Fruit fly (Drosophila melanogaster) whole organism, embryonic: Measurements from ENCODE around the gene dgt1.

Experiments
- Adf1 ChIP-seq: fragments of 200-800 bp; sonication (Bioruptor generic); IDR thresholded peaks from 2 replicates; pipeline ENCODE4 v1.3.6; 2022; ENCODE audit warnings: missing biosample characterization, missing genetic modification characterization
- Atf-2 ChIP-seq: fragments of 200-800 bp; sonication (Bioruptor generic); optimal IDR thresholded peaks from 2 replicates; lab custom pipeline; 2016; ENCODE audit warnings: missing biosample characterization, missing genetic modification characterization
- Atf3 ChIP-seq: fragments of 200-800 bp; sonication (Bioruptor generic); optimal IDR thresholded peaks from 3 replicates; lab custom pipeline; 2016; ENCODE audit warnings: missing biosample characterization, missing genetic modification characterization
- Blimp-1 ChIP-seq: fragments of 200-800 bp; sonication (Bioruptor generic); optimal IDR thresholded peaks from 3 replicates; lab custom pipeline; 2018; ENCODE audit warnings: missing biosample characterization, missing genetic modification characterization, mild to moderate bottlenecking, moderate library complexity, missing genetic modification reagents
- CG10366 ChIP-seq: fragments of 200-800 bp; sonication (Bioruptor generic); IDR thresholded peaks from 2 replicates; pipeline ENCODE4 v1.3.6; 2022; ENCODE audit warnings: missing biosample characterization, missing genetic modification characterization
- CG10959 ChIP-seq: fragments of 200-800 bp; sonication (Bioruptor generic); IDR thresholded peaks from 2 replicates; pipeline ENCODE4 v1.3.6; 2022; ENCODE audit warnings: missing biosample characterization, missing genetic modification characterization
- CG11093 ChIP-seq: fragments of 200-800 bp; sonication (Bioruptor generic); IDR thresholded peaks from 3 replicates; pipeline ENCODE4 v1.3.6; 2022; ENCODE audit warnings: missing biosample characterization, missing genetic modification characterization
- CG11247 ChIP-seq: fragments of 200-800 bp; sonication (Bioruptor generic); IDR thresholded peaks from 2 replicates; pipeline ENCODE4 v1.3.6; 2022; ENCODE audit warnings: missing biosample characterization, missing genetic modification characterization
- CG11723 ChIP-seq: fragments of 200-800 bp; sonication (Bioruptor generic); optimal IDR thresholded peaks from 2 replicates; lab custom pipeline; 2017; ENCODE audit warnings: missing biosample characterization, mild to moderate bottlenecking, missing genetic modification characterization
- CG12219 ChIP-seq: fragments of 200-800 bp; sonication (Bioruptor generic); optimal IDR thresholded peaks from 3 replicates; lab custom pipeline; 2018; ENCODE audit warnings: missing biosample characterization, mild to moderate bottlenecking, missing genetic modification characterization
- CG1233 ChIP-seq: fragments of 200-800 bp; sonication (Bioruptor generic); optimal IDR thresholded peaks from 4 replicates; lab custom pipeline; 2018; ENCODE audit warnings: missing biosample characterization, mild to moderate bottlenecking, missing genetic modification characterization
- CG13296 ChIP-seq: fragments of 200-800 bp; sonication (Bioruptor generic); optimal IDR thresholded peaks from 3 replicates; lab custom pipeline; 2018; ENCODE audit warnings: missing biosample characterization, mild to moderate bottlenecking, missing genetic modification characterization
- CG14014 ChIP-seq: fragments of 200-800 bp; sonication (Bioruptor generic); IDR thresholded peaks from 2 replicates; pipeline ENCODE4 v1.3.6; 2022; ENCODE audit warnings: missing biosample characterization, missing genetic modification characterization
- CG14050 ChIP-seq: fragments of 200-800 bp; sonication (Bioruptor generic); IDR thresholded peaks from 3 replicates; pipeline ENCODE4 v1.3.6; 2022; ENCODE audit warnings: missing biosample characterization, missing genetic modification characterization
- CG14965 ChIP-seq: fragments of 200-800 bp; sonication (Bioruptor generic); optimal IDR thresholded peaks from 2 replicates; lab custom pipeline; 2016; ENCODE audit warnings: missing biosample characterization, missing genetic modification characterization, borderline replicate concordance
- CG17361 ChIP-seq: fragments of 200-800 bp; sonication (Bioruptor generic); IDR thresholded peaks from 3 replicates; pipeline ENCODE4 v1.3.6; 2022; ENCODE audit warnings: missing biosample characterization, missing genetic modification characterization
- CG17802 ChIP-seq: fragments of 200-800 bp; sonication (Bioruptor generic); optimal IDR thresholded peaks from 2 replicates; lab custom pipeline; 2018; ENCODE audit warnings: missing biosample characterization, mild to moderate bottlenecking, missing genetic modification characterization, moderate library complexity
- CG18011 ChIP-seq: fragments of 200-800 bp; sonication (Bioruptor generic); optimal IDR thresholded peaks from 2 replicates; lab custom pipeline; 2017; ENCODE audit warnings: missing biosample characterization, missing genetic modification characterization, mild to moderate bottlenecking, moderate library complexity, missing genotype
- CG18764 ChIP-seq: fragments of 200-800 bp; sonication (Bioruptor generic); optimal IDR thresholded peaks from 3 replicates; lab custom pipeline; 2016; ENCODE audit warnings: missing biosample characterization, missing genetic modification characterization
- CG2116 ChIP-seq: fragments of 200-800 bp; sonication (Bioruptor generic); optimal IDR thresholded peaks from 3 replicates; lab custom pipeline; 2018; ENCODE audit warnings: missing biosample characterization, mild to moderate bottlenecking, missing genetic modification characterization
- CG2678 ChIP-seq: fragments of 200-800 bp; sonication (Bioruptor generic); optimal IDR thresholded peaks from 3 replicates; lab custom pipeline; 2019; ENCODE audit warnings: missing biosample characterization, mild to moderate bottlenecking, missing genetic modification characterization, moderate library complexity
- CG30431 ChIP-seq: fragments of 200-800 bp; sonication (Bioruptor generic); optimal IDR thresholded peaks from 2 replicates; lab custom pipeline; 2017; ENCODE audit warnings: missing biosample characterization, missing genetic modification characterization
- CG7271 ChIP-seq: fragments of 200-800 bp; sonication (Bioruptor generic); optimal IDR thresholded peaks from 2 replicates; lab custom pipeline; 2018; ENCODE audit warnings: missing biosample characterization, mild to moderate bottlenecking, missing genetic modification characterization, moderate library complexity
- CG8359 ChIP-seq: fragments of 200-800 bp; sonication (Bioruptor generic); optimal IDR thresholded peaks from 2 replicates; lab custom pipeline; 2017; ENCODE audit warnings: missing biosample characterization, mild to moderate bottlenecking, missing genetic modification characterization, borderline replicate concordance
- CG8388 ChIP-seq: fragments of 200-800 bp; sonication (Bioruptor generic); optimal IDR thresholded peaks from 2 replicates; lab custom pipeline; 2019; ENCODE audit warnings: missing biosample characterization, mild to moderate bottlenecking, missing genetic modification characterization, moderate library complexity
- CG9215 ChIP-seq: fragments of 200-800 bp; sonication (Bioruptor generic); IDR thresholded peaks from 2 replicates; pipeline ENCODE4 v1.3.6; 2022; ENCODE audit warnings: missing biosample characterization, missing genetic modification characterization
- CG9437 ChIP-seq: fragments of 200-800 bp; sonication (Bioruptor generic); optimal IDR thresholded peaks from 2 replicates; lab custom pipeline; 2018; ENCODE audit warnings: missing biosample characterization, mild to moderate bottlenecking, missing genetic modification characterization
- CG9932 ChIP-seq: fragments of 200-800 bp; sonication (Bioruptor generic); IDR thresholded peaks from 2 replicates; pipeline ENCODE4 v1.3.6; 2022; ENCODE audit warnings: missing biosample characterization, missing genetic modification characterization
- Eip74EF ChIP-seq, 2 experiments: fragments of 200-800 bp in 1 of 2; fragments of >200 bp in 1 of 2; sonication (Bioruptor generic) in 1 of 2; optimal IDR thresholded peaks; 2 replicates each; lab custom pipeline; 2017 to 2019; ENCODE audit warnings: missing biosample characterization in 2 of 2, missing genetic modification characterization in 2 of 2, mild to moderate bottlenecking in 1 of 2, moderate library complexity in 1 of 2
- HLH54F ChIP-seq: fragments of 200-800 bp; sonication (Bioruptor generic); optimal IDR thresholded peaks from 3 replicates; lab custom pipeline; 2016; ENCODE audit warnings: missing biosample characterization, missing genetic modification characterization
- Hr78 ChIP-seq, 2 experiments: fragments of 200-800 bp in 1 of 2; fragments of >200 bp in 1 of 2; sonication (Bioruptor generic) in 1 of 2; optimal IDR thresholded peaks; 2 replicates each; lab custom pipeline; 2017 to 2019; ENCODE audit warnings: missing biosample characterization in 2 of 2, missing genetic modification characterization in 2 of 2, mild to moderate bottlenecking in 1 of 2, moderate library complexity in 1 of 2
- Lim3 ChIP-seq: fragments of 200-800 bp; sonication (Bioruptor generic); IDR thresholded peaks from 2 replicates; pipeline ENCODE4 v1.3.6; 2022; ENCODE audit warnings: missing biosample characterization, missing genetic modification characterization
- Myb ChIP-seq: fragments of 200-800 bp; sonication (Bioruptor generic); optimal IDR thresholded peaks from 2 replicates; lab custom pipeline; 2016; ENCODE audit warnings: missing biosample characterization, missing genetic modification characterization
- Nf-YB ChIP-seq: fragments of 200-800 bp; sonication (Bioruptor generic); optimal IDR thresholded peaks from 3 replicates; lab custom pipeline; 2019; ENCODE audit warnings: missing biosample characterization, mild to moderate bottlenecking, missing genetic modification characterization, moderate library complexity
- Usf ChIP-seq: fragments of 200-800 bp; sonication (Bioruptor generic); optimal IDR thresholded peaks from 2 replicates; lab custom pipeline; 2017; ENCODE audit warnings: missing genotype, missing biosample characterization, missing genetic modification characterization
- ac ChIP-seq: fragments of 200-800 bp; sonication (Bioruptor generic); optimal IDR thresholded peaks from 3 replicates; lab custom pipeline; 2017; ENCODE audit warnings: missing biosample characterization, mild to moderate bottlenecking, missing genetic modification characterization
- cas ChIP-seq: fragments of 200-800 bp; sonication (Bioruptor generic); IDR thresholded peaks from 2 replicates; pipeline ENCODE4 v1.3.6; 2022; ENCODE audit warnings: missing biosample characterization, missing genetic modification characterization
- crol ChIP-seq: fragments of 200-800 bp; sonication (Bioruptor generic); IDR thresholded peaks from 2 replicates; pipeline ENCODE4 v1.3.6; 2022; ENCODE audit warnings: missing biosample characterization, missing genetic modification characterization
- her ChIP-seq: fragments of 200-800 bp; sonication (Bioruptor generic); optimal IDR thresholded peaks from 2 replicates; lab custom pipeline; 2016; ENCODE audit warnings: missing biosample characterization, missing genetic modification characterization
- jigr1 ChIP-seq: fragments of 200-800 bp; sonication (Bioruptor generic); IDR thresholded peaks from 3 replicates; pipeline ENCODE4 v1.3.6; 2022; ENCODE audit warnings: missing biosample characterization, missing genetic modification characterization
- jing ChIP-seq: fragments of 200-800 bp; sonication (Bioruptor generic); optimal IDR thresholded peaks from 2 replicates; lab custom pipeline; 2018; ENCODE audit warnings: missing biosample characterization, mild to moderate bottlenecking, missing genetic modification characterization
- lola ChIP-seq, 3 experiments: fragments of >200 bp in 2 of 3; fragments of 200-800 bp in 1 of 3; sonication (Bioruptor generic) in 1 of 3; optimal IDR thresholded peaks; 2 replicates each; lab custom pipeline; 2017 to 2019; ENCODE audit warnings: missing biosample characterization in 3 of 3, missing genetic modification characterization in 3 of 3, mild to moderate bottlenecking in 1 of 3, moderate library complexity in 1 of 3
- pum ChIP-seq: fragments of 200-800 bp; sonication (Bioruptor generic); optimal IDR thresholded peaks from 2 replicates; lab custom pipeline; 2016; ENCODE audit warnings: missing biosample characterization, missing genetic modification characterization
- pzg ChIP-seq: fragments of 200-800 bp; sonication (Bioruptor generic); optimal IDR thresholded peaks from 3 replicates; lab custom pipeline; 2018; ENCODE audit warnings: missing biosample characterization, mild to moderate bottlenecking, missing genetic modification characterization, moderate library complexity
- rib ChIP-seq: fragments of 200-800 bp; sonication (Bioruptor generic); IDR thresholded peaks from 2 replicates; pipeline ENCODE4 v1.3.6; 2022; ENCODE audit warnings: missing biosample characterization, missing genetic modification characterization
- slp2 ChIP-seq: fragments of 200-800 bp; sonication (Bioruptor generic); optimal IDR thresholded peaks from 2 replicates; lab custom pipeline; 2016; ENCODE audit warnings: missing biosample characterization, missing genetic modification characterization
- so ChIP-seq: fragments of 200-800 bp; sonication (Bioruptor generic); IDR thresholded peaks from 3 replicates; pipeline ENCODE4 v1.3.6; 2022; ENCODE audit warnings: missing biosample characterization, missing genetic modification characterization
- tgo ChIP-seq: fragments of 200-800 bp; sonication (Bioruptor generic); IDR thresholded peaks from 3 replicates; pipeline ENCODE4 v1.3.6; 2022; ENCODE audit warnings: missing biosample characterization, missing genetic modification characterization
- vvl ChIP-seq: fragments of 200-800 bp; sonication (Bioruptor generic); IDR thresholded peaks from 2 replicates; pipeline ENCODE4 v1.3.6; 2022; ENCODE audit warnings: missing biosample characterization, missing genetic modification characterization
- z ChIP-seq: fragments of 200-800 bp; sonication (Bioruptor generic); IDR thresholded peaks from 3 replicates; pipeline ENCODE4 v1.3.6; 2022; ENCODE audit warnings: missing biosample characterization, missing genetic modification characterization
- zen ChIP-seq: fragments of 200-800 bp; sonication (Bioruptor generic); optimal IDR thresholded peaks from 3 replicates; lab custom pipeline; 2018; ENCODE audit warnings: missing biosample characterization, mild to moderate bottlenecking, missing genetic modification characterization, moderate library complexity
- zfh1 ChIP-seq: fragments of 200-800 bp; sonication (Bioruptor generic); IDR thresholded peaks from 3 replicates; pipeline ENCODE4 v1.3.6; 2022; ENCODE audit warnings: missing biosample characterization, missing genetic modification characterization

Gene dgt1

dm6 chr3R:29830925-29831324 is 26.4 kb downstream of the dgt1 start (continued):
- TF ChIP-seq CG11247 (no peak), crol (no peak), Hr78 (GFP tag; optimal IDR thresholded peaks at IDR 0.05; lab: Kevin White, UChicago) (no peak), CG9215 (GFP tag; lab: Robert Waterston, UW) (no peak), CG13296 (GFP tag; lab: Kevin White, UChicago) (no peak), jing (no peak), slp2 (GFP tag; lab: Kevin White, UChicago) (no peak), CG9437 (GFP tag; lab: Kevin White, UChicago) (no peak), CG30431 (no peak), CG10959 (no peak), CG12219 (GFP tag; lab: Kevin White, UChicago) (no peak), Eip74EF (GFP tag; optimal IDR thresholded peaks at IDR 0.05; lab: Kevin White, UChicago) (peak in 1 of 2 experiments; percentile 37), CG2678 (no peak), lola (GFP tag; optimal IDR thresholded peaks at IDR 0.05; lab: Kevin White, UChicago) (no peak), vvl (GFP tag; lab: Robert Waterston, UW) (no peak), Lim3 (GFP tag; lab: Robert Waterston, UW) (no peak), CG9932 (no peak), so (GFP tag; lab: Robert Waterston, UW) (peak; percentile 21; the same call in 1 of the 3 replicates), CG11723 (GFP tag; lab: Kevin White, UChicago) (peak; percentile 58), CG14965 (GFP tag; lab: Kevin White, UChicago) (no peak), pzg (GFP tag; lab: Kevin White, UChicago) (no peak), zfh1 (GFP tag; lab: Robert Waterston, UW) (peak; percentile 51; the same call in 2 of the 3 replicates), CG8388 (GFP tag; lab: Kevin White, UChicago) (no peak), Atf-2 (GFP tag; lab: Kevin White, UChicago) (no peak), CG14014 (GFP tag; lab: Robert Waterston, UW) (no peak), cas (no peak), CG11093 (GFP tag; lab: Robert Waterston, UW) (no peak), CG14050 (GFP tag; lab: Robert Waterston, UW) (no peak), z (no peak), her (GFP tag; lab: Kevin White, UChicago) (no peak), ac (GFP tag; lab: Kevin White, UChicago) (peak; percentile 56), CG7271 (peak; percentile 85), CG2116 (GFP tag; lab: Kevin White, UChicago) (no peak), Adf1 (GFP tag; lab: Robert Waterston, UW) (no peak), CG1233 (GFP tag; lab: Kevin White, UChicago) (peak; percentile 84), tgo (GFP tag; lab: Robert Waterston, UW) (no peak), CG17802 (tag; lab: Kevin White, UChicago) (no peak), HLH54F (GFP tag; lab: Kevin White, UChicago) (no peak), Usf (GFP tag; lab: Kevin White, UChicago) (no peak), CG18764 (GFP tag; lab: Kevin White, UChicago) (peak; percentile 3), Blimp-1 (GFP tag; lab: Kevin White, UChicago) (peak; percentile 71), CG8359 (peak; percentile 66), zen (tag; lab: Kevin White, UChicago) (peak; percentile 81), CG17361 (GFP tag; lab: Robert Waterston, UW) (no peak), CG18011 (GFP tag; lab: Kevin White, UChicago) (no peak), Myb (GFP tag; lab: Kevin White, UChicago) (no peak), Atf3 (no peak), jigr1 (GFP tag; lab: Robert Waterston, UW) (no peak), Nf-YB (GFP tag; lab: Kevin White, UChicago) (no peak), CG10366 (GFP tag; lab: Robert Waterston, UW) (no peak), rib (no peak), pum (GFP tag; lab: Kevin White, UChicago) (no peak)
